Worm (Caenorhabditis elegans) whole organism, L1 larva: ENCODE results near the gene T06C12.9.

Experiments used
- C34B4.2 ChIP-seq: sonication (generic microtip); optimal IDR thresholded peaks from 2 replicates; lab custom pipeline; 2017; ENCODE audit warnings: mild to moderate bottlenecking, missing genetic modification characterization, missing compliant biosample characterization
- F16B12.6 ChIP-seq: fragments of 150-350 bp; optimal IDR thresholded peaks from 2 replicates; lab custom pipeline; 2014; ENCODE audit warnings: missing biosample characterization, missing genetic modification characterization
- Y116A8C.19 ChIP-seq: sonication (generic microtip); optimal IDR thresholded peaks from 2 replicates; lab custom pipeline; 2016; ENCODE audit warnings: missing compliant biosample characterization, missing genetic modification characterization, borderline replicate concordance
- aha-1 ChIP-seq: fragments of 150-350 bp; optimal IDR thresholded peaks from 2 replicates; lab custom pipeline; 2014; ENCODE audit warnings: missing biosample characterization, missing genetic modification characterization
- aly-2 ChIP-seq: fragments of 150-350 bp; optimal IDR thresholded peaks from 2 replicates; lab custom pipeline; 2014; ENCODE audit warnings: missing biosample characterization, missing genetic modification characterization
- ama-1 ChIP-seq: fragments of 150-350 bp; optimal IDR thresholded peaks from 2 replicates; lab custom pipeline; 2014
- ceh-8 ChIP-seq: fragments of 200-800 bp; sonication (Bioruptor generic); optimal IDR thresholded peaks from 2 replicates; lab custom pipeline; 2018; ENCODE audit warnings: mild to moderate bottlenecking, missing genetic modification characterization, moderate library complexity, missing compliant biosample characterization
- ces-1 ChIP-seq: fragments of 150-350 bp; optimal IDR thresholded peaks from 2 replicates; lab custom pipeline; 2014; ENCODE audit warnings: missing biosample characterization, missing genetic modification reagents, missing genetic modification characterization
- dsc-1 ChIP-seq: sonication (generic microtip); optimal IDR thresholded peaks from 2 replicates; lab custom pipeline; 2016; ENCODE audit warnings: mild to moderate bottlenecking, missing genetic modification characterization, missing compliant biosample characterization
- efl-3 ChIP-seq: fragments of 200-800 bp; sonication (Bioruptor generic); optimal IDR thresholded peaks from 2 replicates; lab custom pipeline; 2018; ENCODE audit warnings: mild to moderate bottlenecking, missing genetic modification characterization, missing compliant biosample characterization
- egl-13 ChIP-seq: sonication (generic microtip); optimal IDR thresholded peaks from 2 replicates; lab custom pipeline; 2016; ENCODE audit warnings: missing genotype, missing genetic modification reagents, missing genetic modification characterization, missing compliant biosample characterization
- elt-2 ChIP-seq: sonication (generic microtip); optimal IDR thresholded peaks from 2 replicates; lab custom pipeline; 2016; ENCODE audit warnings: missing genetic modification characterization, mild to moderate bottlenecking, inconsistent platforms, missing compliant biosample characterization, missing genetic modification reagents
- elt-3 ChIP-seq, 6 experiments: fragments of 150-350 bp in 1 of 6; sonication (generic microtip); optimal IDR thresholded peaks; 2 replicates each; lab custom pipeline; 2017 to 2018; ENCODE audit warnings: missing biosample characterization in 6 of 6, missing genetic modification characterization in 6 of 6, inconsistent platforms in 1 of 6
- fkh-4 ChIP-seq: sonication (generic microtip); optimal IDR thresholded peaks from 2 replicates; lab custom pipeline; 2016; ENCODE audit warnings: missing compliant biosample characterization, missing genetic modification characterization, borderline replicate concordance
- fkh-8 ChIP-seq: sonication (generic microtip); optimal IDR thresholded peaks from 2 replicates; lab custom pipeline; 2016; ENCODE audit warnings: mild to moderate bottlenecking, missing genetic modification characterization, missing compliant biosample characterization
- grh-1 ChIP-seq: fragments of 200-800 bp; sonication (Bioruptor generic); IDR thresholded peaks from 2 replicates; pipeline ENCODE4 v1.3.6; 2022; ENCODE audit warnings: missing genetic modification reagents, missing genetic modification characterization, missing compliant biosample characterization
- hlh-4 ChIP-seq: sonication (generic microtip); optimal IDR thresholded peaks from 2 replicates; lab custom pipeline; 2016; ENCODE audit warnings: mild to moderate bottlenecking, missing genetic modification characterization, missing compliant biosample characterization
- isw-1 ChIP-seq: fragments of 200-800 bp; sonication (Bioruptor generic); IDR thresholded peaks from 2 replicates; pipeline ENCODE4 v1.3.6; 2022; ENCODE audit warnings: missing genetic modification characterization, missing compliant biosample characterization
- lin-13 ChIP-seq: fragments of 150-350 bp; optimal IDR thresholded peaks from 2 replicates; lab custom pipeline; 2014; ENCODE audit warnings: missing biosample characterization, missing genetic modification reagents, missing genetic modification characterization
- lin-15B ChIP-seq: fragments of 150-350 bp; sonication (generic microtip); optimal IDR thresholded peaks from 3 replicates; lab custom pipeline; 2014; ENCODE audit warnings: missing biosample characterization, missing genetic modification characterization
- mdl-1 ChIP-seq, 2 experiments: fragments of 150-350 bp; optimal IDR thresholded peaks; 2 replicates each; lab custom pipeline; 2014 to 2017; ENCODE audit warnings: missing biosample characterization in 2 of 2, missing genetic modification characterization in 2 of 2, inconsistent platforms in 1 of 2
- mef-2 ChIP-seq: fragments of 150-350 bp; optimal IDR thresholded peaks from 2 replicates; lab custom pipeline; 2014; ENCODE audit warnings: missing biosample characterization, missing genetic modification characterization
- mep-1 ChIP-seq: fragments of 150-350 bp; optimal IDR thresholded peaks from 2 replicates; lab custom pipeline; 2014; ENCODE audit warnings: missing biosample characterization, missing genetic modification characterization
- nhr-11 ChIP-seq: fragments of 150-350 bp; optimal IDR thresholded peaks from 2 replicates; lab custom pipeline; 2014; ENCODE audit warnings: missing biosample characterization, missing genetic modification characterization
- nhr-12 ChIP-seq: sonication (generic microtip); optimal IDR thresholded peaks from 2 replicates; lab custom pipeline; 2017; ENCODE audit warnings: missing biosample characterization, missing genetic modification characterization
- nhr-19 ChIP-seq: fragments of 200-800 bp; sonication (Bioruptor generic); conservative IDR thresholded peaks from 2 replicates; pipeline ENCODE4 v1.3.6; 2022; ENCODE audit warnings: missing genetic modification characterization, missing compliant biosample characterization
- nhr-28 ChIP-seq: fragments of 150-350 bp; optimal IDR thresholded peaks from 2 replicates; lab custom pipeline; 2014; ENCODE audit warnings: missing biosample characterization, missing genetic modification characterization
- nhr-47 ChIP-seq: sonication (generic microtip); optimal IDR thresholded peaks from 2 replicates; lab custom pipeline; 2016; ENCODE audit warnings: mild to moderate bottlenecking, missing genetic modification characterization, moderate library complexity, missing compliant biosample characterization
- nhr-71 ChIP-seq: sonication (generic microtip); optimal IDR thresholded peaks from 2 replicates; lab custom pipeline; 2016; ENCODE audit warnings: mild to moderate bottlenecking, missing genetic modification characterization, moderate library complexity, missing compliant biosample characterization
- nhr-77 ChIP-seq: fragments of 150-350 bp; optimal IDR thresholded peaks from 2 replicates; lab custom pipeline; 2014; ENCODE audit warnings: missing biosample characterization, missing genetic modification characterization
- skn-1 ChIP-seq: fragments of 150-350 bp; optimal IDR thresholded peaks from 2 replicates; lab custom pipeline; 2014; ENCODE audit warnings: missing biosample characterization, missing genetic modification characterization
- snpc-4 ChIP-seq: fragments of 150-350 bp; optimal IDR thresholded peaks from 2 replicates; lab custom pipeline; 2014; ENCODE audit warnings: missing biosample characterization, missing genetic modification characterization
- sup-37 ChIP-seq: fragments of 200-800 bp; sonication (Bioruptor generic); optimal IDR thresholded peaks from 2 replicates; lab custom pipeline; 2018; ENCODE audit warnings: mild to moderate bottlenecking, missing genetic modification characterization, missing compliant biosample characterization
- swsn-7 ChIP-seq: sonication (generic microtip); optimal IDR thresholded peaks from 2 replicates; lab custom pipeline; 2016; ENCODE audit warnings: missing genetic modification characterization, missing compliant biosample characterization
- tlp-1 ChIP-seq: fragments of 150-350 bp; optimal IDR thresholded peaks from 2 replicates; lab custom pipeline; 2014; ENCODE audit warnings: missing biosample characterization, missing genetic modification characterization
- unc-62 ChIP-seq: fragments of 150-350 bp; optimal IDR thresholded peaks from 2 replicates; lab custom pipeline; 2014; ENCODE audit warnings: missing biosample characterization, missing genetic modification reagents, missing genetic modification characterization
- xbp-1 ChIP-seq: sonication (generic microtip); optimal IDR thresholded peaks from 2 replicates; lab custom pipeline; 2016; ENCODE audit warnings: missing genetic modification characterization, missing compliant biosample characterization

T06C12.9 gene

ce11 chrV:15873762-15874161, 12.1 kb downstream of the T06C12.9 start (continued):
- TF ChIP-seq nhr-28 (no peak), egl-13 (tag; lab: Kevin White, UChicago) (peak; percentile 52), nhr-11 (tag; lab: Kevin White, UChicago) (no peak), aly-2 (peak; percentile 44), aha-1 (tag; lab: Kevin White, UChicago) (no peak)

- TF ChIP-seq nhr-28 (no peak), fkh-4 (tag; lab: Kevin White, UChicago) (no peak), dsc-1 (tag; lab: Kevin White, UChicago) (no peak), mep-1 (tag; lab: Kevin White, UChicago) (no peak), skn-1 (no peak), grh-1 (GFP tag; lab: Robert Waterston, UW) (no peak), xbp-1 (tag; lab: Kevin White, UChicago) (no peak), tlp-1 (tag; lab: Kevin White, UChicago) (no peak), unc-62 (no peak), ceh-8 (no peak), Y116A8C.19 (tag; lab: Kevin White, UChicago) (no peak), elt-3 (tag; optimal IDR thresholded peaks at IDR 0.05; lab: Kevin White, UChicago) (no peak), mdl-1 (tag; optimal IDR thresholded peaks at IDR 0.05; lab: Kevin White, UChicago) (no peak), aly-2 (no peak), mef-2 (tag; lab: Kevin White, UChicago) (no peak)
Observed at ce11 chrV:15872273-15872672, 13.6 kb downstream of the T06C12.9 start, which contains the start of gene str-56. Gene str-56 (plus strand): TSS chrV:15872573.

- peak; percentile 28 for TF ChIP-seq fkh-8 (tag; lab: Kevin White, UChicago)
- no peak for TF ChIP-seq F16B12.6 (tag; lab: Kevin White, UChicago)
Observed at ce11 chrV:15870356-15870755, 15.5 kb downstream of the T06C12.9 start, which contains the start of gene str-57. Gene str-57 (plus strand): TSS chrV:15870656.

DNA sequence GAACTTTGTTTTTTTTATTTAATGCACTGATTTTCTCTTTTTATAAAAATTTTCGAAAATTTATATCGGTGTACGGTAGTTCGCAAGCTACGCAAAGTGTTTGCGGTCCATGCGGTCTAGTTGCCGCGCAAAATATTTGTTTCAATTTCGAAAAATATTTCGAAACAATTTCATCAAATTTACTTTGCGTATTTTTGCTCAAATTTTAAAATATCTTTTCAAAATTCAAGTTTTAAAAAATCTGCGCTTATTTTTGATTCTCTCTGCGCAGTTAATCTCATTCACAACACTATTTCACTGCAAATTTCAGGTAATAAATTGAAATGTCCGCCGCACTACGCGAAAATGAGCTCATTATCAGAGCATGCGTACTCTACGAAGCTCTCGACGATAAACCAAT, 18.5 kb downstream of the T06C12.9 start, which contains the start of gene fbxa-197:
Gene fbxa-197 (plus strand): TSS at position 301 of the 400 bp plus-strand sequence.
- TF ChIP-seq sup-37 (GFP tag; lab: Kevin White, UChicago) (no peak), snpc-4 (no peak), elt-2 (tag; lab: Kevin White, UChicago) (no peak)

ce11 chrV:15865839-15866238, 20.0 kb downstream of the T06C12.9 start, which contains the start of gene srh-293:
Gene srh-293 (plus strand): TSS chrV:15866139.
- TF ChIP-seq ceh-8 = no peak
- TF ChIP-seq egl-13 (tag; lab: Kevin White, UChicago) = no peak
- no peak for TF ChIP-seq unc-62
- TF ChIP-seq swsn-7 = no peak
- TF ChIP-seq C34B4.2 (tag; lab: Kevin White, UChicago) = no peak
- TF ChIP-seq fkh-8 (tag; lab: Kevin White, UChicago) = no peak
- TF ChIP-seq hlh-4 (tag; lab: Kevin White, UChicago) = no peak
- TF ChIP-seq isw-1 (GFP tag; lab: Robert Waterston, UW) = no peak
- TF ChIP-seq ama-1 (lab: Kevin White, UChicago) = no peak
- TF ChIP-seq mep-1 (tag; lab: Kevin White, UChicago) = no peak
- TF ChIP-seq nhr-12 (tag; lab: Kevin White, UChicago) = no peak
- no peak for TF ChIP-seq lin-15B
- no peak for TF ChIP-seq lin-13 (GFP tag; lab: Kevin White, UChicago)
- TF ChIP-seq nhr-47 = no peak
- TF ChIP-seq nhr-71 (tag; lab: Kevin White, UChicago) = no peak

DNA sequence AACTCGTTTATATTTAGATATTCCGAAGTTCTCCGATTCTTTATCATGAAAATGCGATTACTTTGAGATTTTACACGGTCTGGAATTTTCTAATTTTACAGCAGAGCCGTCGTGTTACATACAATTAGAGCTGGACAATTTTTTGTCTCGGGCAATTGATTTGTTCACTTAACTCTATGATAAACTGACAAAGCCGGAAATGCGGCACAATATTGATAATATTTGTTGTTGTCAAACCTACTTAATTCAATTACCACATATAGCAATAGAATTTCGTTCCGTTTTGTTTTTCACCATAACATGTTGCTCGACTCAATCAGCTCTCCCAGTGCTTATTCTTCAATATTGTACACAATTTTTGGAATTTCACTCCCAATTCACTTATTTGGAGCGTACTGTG, 22.8 kb downstream of the T06C12.9 start, which contains the start of gene srh-299:
Gene srh-299 (plus strand): TSS at position 301 of the 400 bp plus-strand sequence.
- TF ChIP-seq efl-3 (GFP tag; lab: Kevin White, UChicago) (no peak), nhr-77 (tag; lab: Kevin White, UChicago) (no peak), ces-1 (GFP tag; lab: Kevin White, UChicago) (no peak), nhr-19 (GFP tag; lab: Robert Waterston, UW) (no peak)
